Worm (Caenorhabditis elegans) whole organism, L3 larva: ENCODE results near the gene sru-22.
"Not testable (repeated sequence)": the region's sequence is repeated elsewhere in the genome, so short reads cannot be mapped to it uniquely, and the experiment has no call there.

ENCODE experiments used
- aly-2 ChIP-seq: fragments of 150-350 bp; optimal IDR thresholded peaks from 2 replicates; lab custom pipeline; 2014; ENCODE audit warnings: missing biosample characterization, missing genetic modification characterization
- sea-2 ChIP-seq: fragments of 150-350 bp; sonication (generic microtip); optimal IDR thresholded peaks from 4 replicates; lab custom pipeline; 2014; ENCODE audit warnings: missing biosample characterization, missing genetic modification reagents, missing genetic modification characterization

ce11 chrV:15991850-15992249, 17.1 kb upstream of the sru-22 start, which contains the start of gene C06C6.7:
- not testable (repeated sequence) for TF ChIP-seq aly-2; sea-2 (GFP tag; lab: Kevin White, UChicago)
